Fruit fly (Drosophila melanogaster) whole organism, larva: ENCODE data around the gene pim.

ENCODE experiments used
- noc ChIP-seq: fragments of 200-800 bp; sonication (Bioruptor generic); optimal IDR thresholded peaks from 3 replicates; lab custom pipeline; 2019; ENCODE audit warnings: missing biosample characterization, mild to moderate bottlenecking, missing genetic modification characterization, moderate library complexity

pim gene

dm6 chr2L:10362408-10363067 is at the start of gene pim, which contains the start of gene Cand1:
pim (plus strand) TSS chr2L:10362989.
Cand1 (minus strand) TSS chr2L:10362707.
- no peak for TF ChIP-seq noc (tag; lab: Kevin White, UChicago)

dm6 chr2L:10314327-10315210 is 48.2 kb upstream of the pim start, which contains the start of the genes Usp14 and CG4972:
Usp14 (minus strand) TSS chr2L:10314396.
CG4972 (plus strand) TSS chr2L:10314792.
- TF ChIP-seq noc (tag; lab: Kevin White, UChicago): no peak

- no peak for TF ChIP-seq noc (tag; lab: Kevin White, UChicago)
These were observed 46.9 kb upstream of the pim start for dm6 chr2L:10315888-10316287.

- peak; percentile 23 for TF ChIP-seq noc (tag; lab: Kevin White, UChicago)
These were observed 42.5 kb upstream of the pim start for dm6 chr2L:10320174-10320775.

- TF ChIP-seq noc (tag; lab: Kevin White, UChicago): no peak
These were observed 41.7 kb upstream of the pim start for dm6 chr2L:10321036-10321583.

dm6 chr2L:10321612-10322011 is 41.2 kb upstream of the pim start:
- peak; percentile 35 for TF ChIP-seq noc (tag; lab: Kevin White, UChicago)

- TF ChIP-seq noc (tag; lab: Kevin White, UChicago): no peak
These were observed 40.6 kb upstream of the pim start, which contains the start of gene CG4995 for dm6 chr2L:10322176-10322575. CG4995 (plus strand) TSS chr2L:10322476.

- peak; percentile 62 for TF ChIP-seq noc (tag; lab: Kevin White, UChicago)
These were observed 39.9 kb upstream of the pim start, which contains the start of gene CG5381 for dm6 chr2L:10322773-10323487. CG5381 (minus strand) TSS chr2L:10323102.

dm6 chr2L:10327790-10328189 is 35.0 kb upstream of the pim start, which contains the start of gene RnrL:
RnrL (minus strand) TSS chr2L:10327943.
- no peak for TF ChIP-seq noc (tag; lab: Kevin White, UChicago)

dm6 chr2L:10331066-10331847 is 31.5 kb upstream of the pim start, which contains the start of the genes Schip1 and Cox10:
Schip1 (minus strand) TSS chr2L:10331116.
Cox10 (plus strand) TSS chr2L:10331471.
- TF ChIP-seq noc (tag; lab: Kevin White, UChicago): no peak

dm6 chr2L:10333091-10333991 is 29.4 kb upstream of the pim start, which contains the start of gene GATAd:
GATAd (plus strand) TSS chr2L:10333734.
- no peak for TF ChIP-seq noc (tag; lab: Kevin White, UChicago)

- no peak for TF ChIP-seq noc (tag; lab: Kevin White, UChicago)
These were observed 28.6 kb upstream of the pim start for dm6 chr2L:10334213-10334612.

- peak; percentile 89 for TF ChIP-seq noc (tag; lab: Kevin White, UChicago)
These were observed 27.9 kb upstream of the pim start for dm6 chr2L:10334854-10335277.
